Worm (Caenorhabditis elegans): ENCODE measurements around the gene clc-1.

DNA sequence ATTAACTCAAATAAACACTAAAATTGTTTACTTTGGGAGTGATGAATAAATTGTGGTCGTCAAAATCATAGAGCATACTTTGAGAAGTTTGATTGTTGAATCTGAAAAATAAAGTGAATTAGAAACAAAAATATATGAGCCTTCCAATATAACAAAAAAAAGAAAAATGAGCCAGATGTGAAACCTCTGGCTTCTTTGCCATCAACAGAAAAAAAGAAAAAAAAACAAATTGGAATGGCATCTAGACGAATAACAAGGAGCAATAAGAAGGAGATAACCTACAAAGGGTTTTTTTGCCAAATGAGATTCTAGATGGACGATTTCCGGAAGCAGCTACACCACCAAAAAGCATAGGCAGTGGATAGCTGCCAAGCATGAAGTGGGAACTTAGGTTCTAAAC, 36.7 kb upstream of the clc-1 start, which contains the start of gene F58A3.4:
- TF ChIP-seq nhr-237 (tag; optimal IDR thresholded peaks at IDR 0.05) (no peak), nhr-21 (tag; optimal IDR thresholded peaks at IDR 0.05) (no peak), nhr-11 (tag; optimal IDR thresholded peaks at IDR 0.05) (no peak), mab-5 (tag; optimal IDR thresholded peaks at IDR 0.05) (no peak), zag-1 (tag; optimal IDR thresholded peaks at IDR 0.05) (no peak), unc-62 (GFP tag; optimal IDR thresholded peaks at IDR 0.05) (no peak), ama-1 (optimal IDR thresholded peaks at IDR 0.05) (no peak), nhr-6 (tag; optimal IDR thresholded peaks at IDR 0.05) (no peak), nhr-77 (tag; optimal IDR thresholded peaks at IDR 0.05) (no peak), alr-1 (tag; optimal IDR thresholded peaks at IDR 0.05) (no peak)
